Fruit fly (Drosophila melanogaster): ENCODE data around the gene PlexB.
A peak's percentile ranks its signal among the peaks of the same experiment; 100 is the strongest.

The PlexB gene

DNA sequence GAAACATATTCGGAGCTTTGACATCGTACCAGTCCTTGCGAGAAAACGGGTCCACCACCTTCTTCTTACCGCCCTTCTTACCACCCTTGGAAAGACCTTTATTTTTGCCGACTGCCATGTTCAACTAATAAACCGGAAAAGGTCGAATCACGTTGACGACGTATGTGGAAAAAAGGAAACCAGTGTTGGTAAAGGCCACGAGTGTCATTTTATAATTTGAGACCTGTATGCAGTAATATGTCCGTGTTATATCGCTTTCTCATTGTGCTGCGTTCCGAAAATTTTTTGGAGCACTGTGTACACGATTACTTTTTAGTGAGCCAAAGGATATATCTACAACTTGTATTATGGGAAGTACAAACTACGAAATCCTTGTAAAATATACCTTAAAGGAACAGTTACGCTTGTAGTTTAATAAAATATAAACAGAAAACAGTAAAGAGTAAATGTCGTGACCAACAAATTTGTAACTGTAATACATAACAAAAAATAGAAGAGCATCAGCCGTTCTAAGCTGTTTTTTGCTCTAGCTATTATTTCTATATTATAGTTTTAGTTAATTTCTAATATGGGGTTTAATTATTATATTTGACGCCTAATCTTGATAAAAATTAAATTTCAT, 23.6 kb upstream of the PlexB start, which contains the start of gene RpS3A (continued):
- peak; percentile 98 for TF ChIP-seq CG1603 (tag; optimal IDR thresholded peaks at IDR 0.05)
- TF ChIP-seq trem (tag; optimal IDR thresholded peaks at IDR 0.05) = peak; percentile 48
- TF ChIP-seq H15 (GFP tag; IDR thresholded peaks at IDR 0.05) = no peak
- no peak; the same call in 2 of the 3 replicates for TF ChIP-seq B-H1 (GFP tag; IDR thresholded peaks at IDR 0.05)
- no peak for TF ChIP-seq CG12071 (GFP tag; optimal IDR thresholded peaks at IDR 0.05)
- peak; percentile 39 for TF ChIP-seq CG6683 (GFP tag; optimal IDR thresholded peaks at IDR 0.05)
- no peak for TF ChIP-seq Awh (GFP tag; IDR thresholded peaks at IDR 0.05)
- peak; percentile 73 for TF ChIP-seq CG2712 (tag; optimal IDR thresholded peaks at IDR 0.05)
- peak; percentile 11 for TF ChIP-seq crc (GFP tag; optimal IDR thresholded peaks at IDR 0.05)
- peak; percentile 69 for TF ChIP-seq Dek (tag; optimal IDR thresholded peaks at IDR 0.05)
- peak; percentile 43; the same call in 1 of the 2 replicates for TF ChIP-seq stc (GFP tag; IDR thresholded peaks at IDR 0.05)
- TF ChIP-seq Hmr (GFP tag; optimal IDR thresholded peaks at IDR 0.05) = no peak
- TF ChIP-seq CG15269 (tag; optimal IDR thresholded peaks at IDR 0.05) = peak; percentile 64
- TF ChIP-seq E2f1 (GFP tag; IDR thresholded peaks at IDR 0.05) = no peak
- TF ChIP-seq CG33557 (GFP tag; optimal IDR thresholded peaks at IDR 0.05) = peak; percentile 70
- peak; percentile 86 for TF ChIP-seq CG9876 (GFP tag; optimal IDR thresholded peaks at IDR 0.05)
- no peak for TF ChIP-seq CG7963 (GFP tag; IDR thresholded peaks at IDR 0.05; ENCODE audit: partially characterized antibody)
- TF ChIP-seq Pdp1 (GFP tag; optimal IDR thresholded peaks at IDR 0.05) = peak; percentile 49 to 65
- TF ChIP-seq emc (GFP tag; optimal IDR thresholded peaks at IDR 0.05) = peak; percentile 58
- TF ChIP-seq Abd-B (GFP tag; optimal IDR thresholded peaks at IDR 0.05) = no peak
- peak; percentile 77 for TF ChIP-seq Fer3 (tag; optimal IDR thresholded peaks at IDR 0.05)
- peak; percentile 55 for TF ChIP-seq CG30403 (GFP tag; optimal IDR thresholded peaks at IDR 0.05)
- TF ChIP-seq CG4820 (GFP tag; optimal IDR thresholded peaks at IDR 0.05) = peak; percentile 43
- TF ChIP-seq Dbx (GFP tag; IDR thresholded peaks at IDR 0.05) = no peak; the same call in 2 of the 3 replicates
- no peak; the same call in 2 of the 3 replicates for TF ChIP-seq CG34422 (GFP tag; IDR thresholded peaks at IDR 0.05)
- peak; percentile 61 for TF ChIP-seq fd96Cb (tag; optimal IDR thresholded peaks at IDR 0.05)
- TF ChIP-seq CG17802 (tag; optimal IDR thresholded peaks at IDR 0.05) = peak; percentile 99
- peak; percentile 73 for TF ChIP-seq Camta (GFP tag; optimal IDR thresholded peaks at IDR 0.05)
- peak; percentile 43 for TF ChIP-seq tap (tag; optimal IDR thresholded peaks at IDR 0.05)
- peak; percentile 87 for TF ChIP-seq CG15514 (GFP tag; optimal IDR thresholded peaks at IDR 0.05)
- peak; percentile 67 for TF ChIP-seq ems (GFP tag; optimal IDR thresholded peaks at IDR 0.05)
- peak; percentile 67 for TF ChIP-seq CG12236 (GFP tag; optimal IDR thresholded peaks at IDR 0.05)
- TF ChIP-seq Nf-YC (tag; optimal IDR thresholded peaks at IDR 0.05) = peak; percentile 57
- peak; percentile 70 for TF ChIP-seq twi (tag; optimal IDR thresholded peaks at IDR 0.05)
- TF ChIP-seq stwl (tag; optimal IDR thresholded peaks at IDR 0.05) = peak; percentile 65
- peak; percentile 92 for TF ChIP-seq mirr (GFP tag; optimal IDR thresholded peaks at IDR 0.05)
- TF ChIP-seq CHES-1-like (GFP tag; optimal IDR thresholded peaks at IDR 0.05) = peak; percentile 82
- no peak for TF ChIP-seq klu (GFP tag; IDR thresholded peaks at IDR 0.05)
- peak; percentile 60 for TF ChIP-seq CG1602 (GFP tag; optimal IDR thresholded peaks at IDR 0.05)
- TF ChIP-seq CG17912 (GFP tag; optimal IDR thresholded peaks at IDR 0.05) = peak; percentile 90
- peak; percentile 83 for TF ChIP-seq CG17361 (GFP tag; IDR thresholded peaks at IDR 0.05)
- peak; percentile 49 for TF ChIP-seq CG2202 (tag; optimal IDR thresholded peaks at IDR 0.05)
- peak; percentile 50 for TF ChIP-seq CG4617 (GFP tag; optimal IDR thresholded peaks at IDR 0.05; ENCODE audit: borderline replicate concordance)
- peak; percentile 44 for TF ChIP-seq Myb (GFP tag; optimal IDR thresholded peaks at IDR 0.05)
- TF ChIP-seq Bteb2 (GFP tag; optimal IDR thresholded peaks at IDR 0.05) = peak; percentile 45
- peak; percentile 59 for TF ChIP-seq NK7.1 (GFP tag; optimal IDR thresholded peaks at IDR 0.05)
- no peak for TF ChIP-seq dan (GFP tag; IDR thresholded peaks at IDR 0.05)
- no peak for TF ChIP-seq CG8478 (optimal IDR thresholded peaks at IDR 0.05)
- TF ChIP-seq Doc2 (GFP tag; IDR thresholded peaks at IDR 0.05) = no peak
- peak; percentile 79 for TF ChIP-seq rib (GFP tag; IDR thresholded peaks at IDR 0.05)
